Worm (Caenorhabditis elegans) whole organism, young adult: ENCODE measurements around the gene F49H6.15.

Source experiments
- chd-7 ChIP-seq: sonication (generic microtip); optimal IDR thresholded peaks from 2 replicates; lab custom pipeline; 2016; ENCODE audit warnings: mild to moderate bottlenecking, missing genetic modification characterization, moderate library complexity, missing compliant biosample characterization
- lin-54 ChIP-seq: fragments of 200-800 bp; sonication (Bioruptor generic); optimal IDR thresholded peaks from 2 replicates; lab custom pipeline; 2018; ENCODE audit warnings: mild to moderate bottlenecking, missing genetic modification characterization, missing compliant biosample characterization
- rec-8 ChIP-seq, 2 experiments: sonication (generic microtip); optimal IDR thresholded peaks; 2 replicates each; lab custom pipeline; 2016; ENCODE audit warnings: mild to moderate bottlenecking in 2 of 2, missing genetic modification characterization in 2 of 2, missing genetic modification reagents in 2 of 2, missing genotype in 2 of 2, missing biosample characterization in 1 of 2, missing compliant biosample characterization in 1 of 2, moderate library complexity in 1 of 2
- sea-2 ChIP-seq: fragments of 200-800 bp; sonication (Bioruptor generic); IDR thresholded peaks from 2 replicates; pipeline ENCODE4 v1.3.6; 2022; ENCODE audit warnings: missing genetic modification characterization, missing compliant biosample characterization
- tbp1 ChIP-seq: fragments of 200-800 bp; sonication (Bioruptor generic); optimal IDR thresholded peaks from 2 replicates; lab custom pipeline; 2018; ENCODE audit warnings: mild to moderate bottlenecking, missing genetic modification characterization, missing compliant biosample characterization

- TF ChIP-seq chd-7 (no peak), lin-54 (GFP tag; lab: Kevin White, UChicago) (no peak), sea-2 (GFP tag; lab: Robert Waterston, UW) (no peak), tbp1 (GFP tag; lab: Kevin White, UChicago) (no peak), rec-8 (tag; optimal IDR thresholded peaks at IDR 0.05; lab: Kevin White, UChicago) (no peak)
Observed at ce11 chrV:17064676-17065075, 38.5 kb upstream of the F49H6.15 start, which contains the start of gene srh-255.
